Worm (Caenorhabditis elegans): ENCODE results near the gene wht-2.

DNA sequence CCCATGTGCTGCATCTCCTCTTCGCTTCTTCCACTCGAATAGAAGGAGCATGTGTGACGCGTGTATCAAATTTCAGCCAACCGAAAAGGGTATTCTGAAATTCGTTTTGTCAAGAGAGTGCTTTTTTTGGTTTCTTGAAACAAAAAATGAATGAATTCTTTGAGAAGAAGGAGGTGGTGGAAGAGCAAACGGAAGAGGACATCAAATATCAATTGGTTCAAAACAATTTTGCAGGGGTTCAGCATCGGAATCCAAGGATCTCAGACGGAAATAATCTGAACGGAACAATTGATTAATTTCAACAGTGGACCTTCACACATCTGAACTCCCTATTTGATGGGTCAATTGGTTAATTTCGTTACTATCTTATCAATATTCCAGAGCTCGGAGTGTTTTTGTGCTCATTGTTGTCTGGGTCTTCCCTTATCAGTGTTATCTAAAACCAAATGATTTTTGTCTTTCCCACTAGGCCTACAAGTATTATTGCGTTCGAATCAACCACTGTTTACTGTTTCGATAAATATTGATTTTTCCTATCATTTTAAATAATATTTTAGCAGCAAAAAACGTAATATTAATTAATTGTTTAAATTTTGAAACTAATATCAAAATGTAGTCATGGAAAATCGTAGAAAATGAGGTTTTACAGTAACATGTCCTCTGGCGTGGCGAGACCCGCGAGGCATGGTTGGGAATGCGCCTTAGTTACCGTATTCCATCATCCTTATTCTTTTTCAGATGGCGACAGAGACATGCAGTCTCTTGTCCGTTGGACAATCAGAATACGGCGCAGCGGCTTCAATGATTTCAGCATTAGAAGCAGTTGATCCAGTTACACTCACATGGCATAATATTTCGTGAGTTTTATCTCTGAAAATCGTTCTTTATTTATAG lies at the start of gene wht-2, which contains the start of gene C10C6.13:
- TF ChIP-seq fkh-3 (tag; optimal IDR thresholded peaks at IDR 0.05) (no peak), F39B2.1 (GFP tag; IDR thresholded peaks at IDR 0.05) (no peak), snpc-1.3 (tag; optimal IDR thresholded peaks at IDR 0.05; ENCODE audit: insufficient read depth) (no peak), attf-6 (GFP tag; IDR thresholded peaks at IDR 0.05) (no peak)
